Fruit fly (Drosophila melanogaster) whole organism, prepupa: ENCODE measurements around the gene mio.

ENCODE experiments used
- CG10631 ChIP-seq: fragments of 200-800 bp; sonication (Bioruptor generic); optimal IDR thresholded peaks from 2 replicates; lab custom pipeline; 2016; ENCODE audit warnings: missing biosample characterization, missing genetic modification characterization
- CG10669 ChIP-seq: fragments of 200-800 bp; sonication (Bioruptor generic); optimal IDR thresholded peaks from 3 replicates; lab custom pipeline; 2018; ENCODE audit warnings: missing biosample characterization, mild to moderate bottlenecking, missing genetic modification characterization, moderate library complexity
- CG11762 ChIP-seq: fragments of 200-800 bp; sonication (Bioruptor generic); optimal IDR thresholded peaks from 3 replicates; lab custom pipeline; 2016; ENCODE audit warnings: missing biosample characterization, missing genetic modification characterization; ENCODE audit not compliant: insufficient read depth
- CG15336 ChIP-seq: fragments of 200-800 bp; sonication (Bioruptor generic); IDR thresholded peaks from 2 replicates; pipeline ENCODE4 v1.3.6; 2022; ENCODE audit warnings: missing biosample characterization, missing genetic modification characterization
- CG1621 ChIP-seq: fragments of 200-800 bp; sonication (Bioruptor generic); optimal IDR thresholded peaks from 3 replicates; lab custom pipeline; 2018; ENCODE audit warnings: missing biosample characterization, mild to moderate bottlenecking, missing genetic modification characterization
- CG3032 ChIP-seq: fragments of 200-800 bp; optimal IDR thresholded peaks from 2 replicates; lab custom pipeline; 2019; ENCODE audit warnings: missing biosample characterization, mild to moderate bottlenecking, missing genetic modification characterization, moderate library complexity
- CG31627 ChIP-seq: fragments of 200-800 bp; sonication (Bioruptor generic); optimal IDR thresholded peaks from 3 replicates; lab custom pipeline; 2016; ENCODE audit warnings: missing biosample characterization, missing genetic modification characterization
- CG32006 ChIP-seq: fragments of 200-800 bp; sonication (Bioruptor generic); optimal IDR thresholded peaks from 3 replicates; lab custom pipeline; 2017; ENCODE audit warnings: missing biosample characterization, mild to moderate bottlenecking, missing genetic modification characterization
- CG34406 ChIP-seq: fragments of 200-800 bp; sonication (Bioruptor generic); optimal IDR thresholded peaks from 3 replicates; lab custom pipeline; 2016; ENCODE audit warnings: missing biosample characterization, missing genetic modification characterization
- CG3919 ChIP-seq: fragments of 200-800 bp; sonication (Bioruptor generic); optimal IDR thresholded peaks from 3 replicates; lab custom pipeline; 2016; ENCODE audit warnings: missing biosample characterization, missing genetic modification characterization
- CG6163 ChIP-seq: fragments of 200-800 bp; sonication (Bioruptor generic); IDR thresholded peaks from 3 replicates; pipeline ENCODE4 v1.3.6; 2022; ENCODE audit warnings: missing biosample characterization, missing genetic modification characterization
- CG6276 ChIP-seq: fragments of 200-800 bp; sonication (Bioruptor generic); optimal IDR thresholded peaks from 2 replicates; lab custom pipeline; 2017; ENCODE audit warnings: missing biosample characterization, mild to moderate bottlenecking, missing genetic modification characterization
- CG6792 ChIP-seq: fragments of 200-800 bp; sonication (Bioruptor generic); optimal IDR thresholded peaks from 3 replicates; lab custom pipeline; 2016; ENCODE audit warnings: missing biosample characterization, missing genetic modification characterization
- CG7368 ChIP-seq: fragments of 200-800 bp; sonication (Bioruptor generic); optimal IDR thresholded peaks from 3 replicates; lab custom pipeline; 2016; ENCODE audit warnings: missing biosample characterization, missing genetic modification characterization
- CG8119 ChIP-seq: fragments of 200-800 bp; sonication (Bioruptor generic); IDR thresholded peaks from 3 replicates; pipeline ENCODE4 v1.3.6; 2022; ENCODE audit warnings: missing biosample characterization, missing genetic modification characterization
- CG8632 ChIP-seq: fragments of 200-800 bp; sonication (Bioruptor generic); optimal IDR thresholded peaks from 3 replicates; lab custom pipeline; 2016; ENCODE audit warnings: missing biosample characterization, missing genetic modification characterization
- Eip75B ChIP-seq: fragments of 200-800 bp; sonication (Bioruptor generic); optimal IDR thresholded peaks from 3 replicates; lab custom pipeline; 2016; ENCODE audit warnings: missing biosample characterization, missing genetic modification characterization
- Eip78C ChIP-seq: fragments of 200-800 bp; sonication (Bioruptor generic); peaks from one replicate; lab custom pipeline; 2016; ENCODE audit warnings: missing biosample characterization, missing genetic modification characterization
- Eip93F ChIP-seq: fragments of 200-800 bp; sonication (Bioruptor generic); optimal IDR thresholded peaks from 2 replicates; lab custom pipeline; 2016; ENCODE audit warnings: missing biosample characterization, mild to moderate bottlenecking, missing genetic modification characterization
- Ets21C ChIP-seq: fragments of 200-800 bp; sonication (Bioruptor generic); optimal IDR thresholded peaks from 3 replicates; lab custom pipeline; 2016; ENCODE audit warnings: missing biosample characterization, missing genetic modification characterization
- Gug ChIP-seq: fragments of 200-800 bp; sonication (Bioruptor generic); IDR thresholded peaks from 2 replicates; pipeline ENCODE4 v1.3.6; 2022; ENCODE audit warnings: missing biosample characterization, missing genetic modification characterization
- Hr38 ChIP-seq: sonication (Bioruptor generic); optimal IDR thresholded peaks from 2 replicates; lab custom pipeline; 2016; ENCODE audit warnings: missing biosample characterization, missing genetic modification characterization
- Hr39 ChIP-seq: fragments of 200-800 bp; sonication (Bioruptor generic); optimal IDR thresholded peaks from 2 replicates; lab custom pipeline; 2016; ENCODE audit warnings: missing biosample characterization, missing genetic modification characterization
- Hr4 ChIP-seq: fragments of 200-800 bp; sonication (Bioruptor generic); optimal IDR thresholded peaks from 3 replicates; lab custom pipeline; 2016; ENCODE audit warnings: missing biosample characterization, missing genetic modification characterization
- Lpt ChIP-seq: fragments of 200-800 bp; sonication (Bioruptor generic); optimal IDR thresholded peaks from 3 replicates; lab custom pipeline; 2016; ENCODE audit warnings: missing biosample characterization, missing genetic modification characterization
- Met ChIP-seq: fragments of 200-800 bp; sonication (Bioruptor generic); optimal IDR thresholded peaks from 3 replicates; lab custom pipeline; 2016; ENCODE audit warnings: missing biosample characterization, missing genetic modification characterization
- OdsH ChIP-seq: fragments of 200-800 bp; sonication (Bioruptor generic); optimal IDR thresholded peaks from 3 replicates; lab custom pipeline; 2016; ENCODE audit warnings: missing biosample characterization, missing genetic modification characterization
- Smox ChIP-seq: fragments of 200-800 bp; sonication (Bioruptor generic); optimal IDR thresholded peaks from 3 replicates; lab custom pipeline; 2016; ENCODE audit warnings: missing biosample characterization, missing genetic modification characterization
- Sox102F ChIP-seq: fragments of 200-800 bp; sonication (Bioruptor generic); optimal IDR thresholded peaks from 2 replicates; lab custom pipeline; 2016; ENCODE audit warnings: missing biosample characterization, mild to moderate bottlenecking, missing genetic modification characterization
- Sox14 ChIP-seq: fragments of 200-800 bp; sonication (Bioruptor generic); optimal IDR thresholded peaks from 3 replicates; lab custom pipeline; 2016; ENCODE audit warnings: missing biosample characterization, missing genetic modification characterization
- achi ChIP-seq: fragments of 200-800 bp; sonication (Bioruptor generic); optimal IDR thresholded peaks from 3 replicates; lab custom pipeline; 2016; ENCODE audit warnings: missing biosample characterization, missing genetic modification characterization
- cyc ChIP-seq: fragments of 200-800 bp; sonication (Bioruptor generic); optimal IDR thresholded peaks from 3 replicates; lab custom pipeline; 2016; ENCODE audit warnings: missing biosample characterization, missing genetic modification characterization
- dac ChIP-seq: fragments of 200-800 bp; sonication (Bioruptor generic); optimal IDR thresholded peaks from 2 replicates; lab custom pipeline; 2017; ENCODE audit warnings: missing biosample characterization, mild to moderate bottlenecking, missing genetic modification characterization
- dsx ChIP-seq: fragments of 200-800 bp; optimal IDR thresholded peaks from 3 replicates; lab custom pipeline; 2019; ENCODE audit warnings: missing biosample characterization, mild to moderate bottlenecking, missing genetic modification characterization, moderate library complexity; ENCODE audit not compliant: poor library complexity, severe bottlenecking
- eg ChIP-seq: fragments of 200-800 bp; sonication (Bioruptor generic); IDR thresholded peaks from 3 replicates; pipeline ENCODE4 v1.3.6; 2022; ENCODE audit warnings: missing biosample characterization, missing genetic modification characterization
- fd85E ChIP-seq: fragments of 200-800 bp; sonication (Bioruptor generic); optimal IDR thresholded peaks from 3 replicates; lab custom pipeline; 2016; ENCODE audit warnings: missing biosample characterization, missing genetic modification characterization
- fkh ChIP-seq: fragments of 200-800 bp; sonication (Bioruptor generic); optimal IDR thresholded peaks from 3 replicates; lab custom pipeline; 2017; ENCODE audit warnings: missing biosample characterization, mild to moderate bottlenecking, missing genetic modification characterization, moderate library complexity
- lz ChIP-seq: fragments of 200-800 bp; sonication (Bioruptor generic); optimal IDR thresholded peaks from 3 replicates; lab custom pipeline; 2016; ENCODE audit warnings: missing biosample characterization, missing genetic modification characterization
- salr ChIP-seq, 2 experiments: fragments of 200-800 bp; sonication (Bioruptor generic); optimal IDR thresholded peaks; 3 replicates each; lab custom pipeline; 2016 to 2018; ENCODE audit warnings: missing biosample characterization in 2 of 2, missing genetic modification characterization in 2 of 2, mild to moderate bottlenecking in 1 of 2
- spab ChIP-seq: fragments of 200-800 bp; sonication (Bioruptor generic); optimal IDR thresholded peaks from 2 replicates; lab custom pipeline; 2017; ENCODE audit warnings: missing biosample characterization, mild to moderate bottlenecking, missing genetic modification characterization, missing genetic modification reagents
- ss ChIP-seq, 2 experiments: fragments of 200-800 bp; sonication (Bioruptor generic); optimal IDR thresholded peaks; 2 replicates in 1 of 2; 3 replicates in 1 of 2; lab custom pipeline; 2017 to 2018; ENCODE audit warnings: mild to moderate bottlenecking in 2 of 2, missing biosample characterization in 2 of 2, missing genetic modification characterization in 2 of 2, moderate library complexity in 1 of 2
- svp ChIP-seq: fragments of 200-800 bp; sonication (Bioruptor generic); peaks from one replicate; lab custom pipeline; 2016; ENCODE audit warnings: missing biosample characterization, missing genetic modification characterization
- topi ChIP-seq: fragments of 200-800 bp; sonication (Bioruptor generic); optimal IDR thresholded peaks from 3 replicates; lab custom pipeline; 2016; ENCODE audit warnings: missing biosample characterization, missing genetic modification characterization
- vri ChIP-seq: fragments of 200-800 bp; sonication (Bioruptor generic); optimal IDR thresholded peaks from 3 replicates; lab custom pipeline; 2016; ENCODE audit warnings: missing biosample characterization, mild to moderate bottlenecking, missing genetic modification characterization

mio gene

dm6 chr2L:2168184-2168893, 48.8 kb upstream of the mio start (continued):
- TF ChIP-seq CG8632 (GFP tag; lab: Kevin White, UChicago), result peak; percentile 4
- peak; percentile 63 for TF ChIP-seq Hr4
- peak; percentile 64 for TF ChIP-seq CG10669 (GFP tag; lab: Kevin White, UChicago)
- TF ChIP-seq lz (GFP tag; lab: Kevin White, UChicago), result peak; percentile 4
- TF ChIP-seq CG31627, result no peak
- TF ChIP-seq Eip93F (GFP tag; lab: Kevin White, UChicago), result no peak
- TF ChIP-seq CG11762, result peak; percentile 30
- TF ChIP-seq CG15336 (GFP tag; lab: Robert Waterston, UW), result peak; percentile 77
- TF ChIP-seq CG6276 (GFP tag; lab: Kevin White, UChicago), result peak; percentile 83
- peak in 1 of 2 experiments; percentile 23 for TF ChIP-seq ss (GFP tag; optimal IDR thresholded peaks at IDR 0.05; lab: Kevin White, UChicago)
- no peak for TF ChIP-seq cyc (GFP tag; lab: Kevin White, UChicago)
- peak; percentile 93 for TF ChIP-seq fkh
- TF ChIP-seq CG1621 (tag; lab: Kevin White, UChicago), result peak; percentile 53
- TF ChIP-seq CG7368 (GFP tag; lab: Kevin White, UChicago), result peak; percentile 49
- peak; percentile 70 for TF ChIP-seq achi
- TF ChIP-seq Sox14 (GFP tag; lab: Kevin White, UChicago), result peak; percentile 61
- peak; percentile 13 for TF ChIP-seq CG34406 (GFP tag; lab: Kevin White, UChicago)
- peak; percentile 81 for TF ChIP-seq Lpt (GFP tag; lab: Kevin White, UChicago)
- TF ChIP-seq svp (GFP tag; lab: Kevin White, UChicago), result peak; percentile 47
- TF ChIP-seq Eip75B (GFP tag; lab: Kevin White, UChicago), result peak; percentile 60
- TF ChIP-seq dac (GFP tag; lab: Kevin White, UChicago), result no peak

DNA sequence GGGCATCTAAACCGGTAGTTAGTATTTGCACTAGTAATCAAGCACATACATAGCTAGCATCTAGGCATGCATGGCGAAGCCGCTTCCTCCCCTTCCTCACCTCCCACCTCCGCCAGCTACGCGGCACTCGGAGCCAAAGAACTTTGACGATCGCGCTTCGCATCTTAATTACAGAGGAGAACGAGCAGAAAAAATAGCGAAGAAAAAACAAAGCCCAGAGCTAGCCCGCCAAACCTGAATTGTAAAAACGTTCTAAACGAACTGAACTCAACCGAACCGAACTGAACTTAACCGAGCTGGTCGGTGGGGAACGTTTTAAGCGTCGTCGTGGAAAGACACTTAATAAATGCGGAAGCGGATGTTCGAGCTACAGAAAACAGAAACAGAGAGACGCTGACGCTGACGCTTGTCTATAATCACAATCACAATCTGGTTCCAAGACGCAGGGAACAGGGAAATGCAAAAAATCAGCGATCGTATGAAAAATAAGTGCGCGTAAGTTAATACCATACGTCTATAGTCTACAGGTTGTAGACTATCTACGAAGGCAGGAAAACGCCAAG, 48.1 kb upstream of the mio start:
- TF ChIP-seq dac (GFP tag; lab: Kevin White, UChicago), result no peak
- peak; percentile 29 for TF ChIP-seq Eip78C
- TF ChIP-seq Lpt (GFP tag; lab: Kevin White, UChicago), result peak; percentile 4
- no peak for TF ChIP-seq Sox102F (GFP tag; lab: Kevin White, UChicago)
- TF ChIP-seq Hr38 (GFP tag; lab: Kevin White, UChicago), result no peak
- no peak for TF ChIP-seq eg (GFP tag; lab: Robert Waterston, UW)
- TF ChIP-seq CG6163 (GFP tag; lab: Robert Waterston, UW), result 0 out of 3 replicates have a peak, but pooled peaks have one; percentile 5
- TF ChIP-seq CG6276 (GFP tag; lab: Kevin White, UChicago), result no peak
- no peak for TF ChIP-seq salr (GFP tag; optimal IDR thresholded peaks at IDR 0.05; lab: Kevin White, UChicago)
- TF ChIP-seq Hr39 (GFP tag; lab: Kevin White, UChicago), result no peak
- TF ChIP-seq CG32006 (GFP tag; lab: Kevin White, UChicago), result no peak
- no peak for TF ChIP-seq CG6792 (GFP tag; lab: Kevin White, UChicago)
- TF ChIP-seq spab (GFP tag; lab: Kevin White, UChicago), result no peak
- no peak for TF ChIP-seq CG8632 (GFP tag; lab: Kevin White, UChicago)
- TF ChIP-seq Gug (GFP tag; lab: Robert Waterston, UW), result no peak
- peak; percentile 43 for TF ChIP-seq svp (GFP tag; lab: Kevin White, UChicago)
- TF ChIP-seq topi, result no peak
- TF ChIP-seq CG3032 (tag; lab: Kevin White, UChicago), result no peak
- TF ChIP-seq CG7368 (GFP tag; lab: Kevin White, UChicago), result no peak
- TF ChIP-seq achi, result no peak
- no peak for TF ChIP-seq Ets21C (GFP tag; lab: Kevin White, UChicago)
- TF ChIP-seq Met (GFP tag; lab: Kevin White, UChicago), result no peak
- no peak for TF ChIP-seq OdsH (GFP tag; lab: Kevin White, UChicago)
- TF ChIP-seq Smox (GFP tag; lab: Kevin White, UChicago), result no peak
- TF ChIP-seq Sox14 (GFP tag; lab: Kevin White, UChicago), result no peak
- no peak for TF ChIP-seq cyc (GFP tag; lab: Kevin White, UChicago)
- TF ChIP-seq dsx, result no peak
- TF ChIP-seq Eip93F (GFP tag; lab: Kevin White, UChicago), result no peak
- TF ChIP-seq fd85E (GFP tag; lab: Kevin White, UChicago), result no peak
- TF ChIP-seq vri (GFP tag; lab: Kevin White, UChicago), result no peak
- no peak for TF ChIP-seq CG10631 (GFP tag; lab: Kevin White, UChicago)
- TF ChIP-seq ss (GFP tag; optimal IDR thresholded peaks at IDR 0.05; lab: Kevin White, UChicago), result peak in 1 of 2 experiments; percentile 32
- TF ChIP-seq CG8119, result no peak
- no peak for TF ChIP-seq CG3919
- TF ChIP-seq, all 60 proteins: peak for 5
